Fruit fly (Drosophila melanogaster): ENCODE data around the gene CG6418.

CG6418 gene

dm6 chr3L:10851853-10852346 lies 26.9 kb downstream of the CG6418 start (continued):
- TF ChIP-seq CG4282 (GFP tag; optimal IDR thresholded peaks at IDR 0.05) (no peak), CG14050 (GFP tag; IDR thresholded peaks at IDR 0.05) (no peak), CG15269 (tag; optimal IDR thresholded peaks at IDR 0.05) (no peak), ash1 (GFP tag; optimal IDR thresholded peaks at IDR 0.05) (no peak), sob (GFP tag; IDR thresholded peaks at IDR 0.05) (no peak), toy (GFP tag; IDR thresholded peaks at IDR 0.05) (no peak), nerfin-2 (GFP tag; IDR thresholded peaks at IDR 0.05; ENCODE audit: partially characterized antibody) (no peak), chm (GFP tag; IDR thresholded peaks at IDR 0.05) (no peak), tin (GFP tag; optimal IDR thresholded peaks at IDR 0.05) (peak; percentile 24), CHES-1-like (GFP tag; optimal IDR thresholded peaks at IDR 0.05) (no peak), CG31224 (GFP tag; IDR thresholded peaks at IDR 0.05) (no peak), CG1603 (tag; optimal IDR thresholded peaks at IDR 0.05) (no peak), Spps (tag; optimal IDR thresholded peaks at IDR 0.05) (no peak), zen (tag; optimal IDR thresholded peaks at IDR 0.05) (no peak), pnt (GFP tag; optimal IDR thresholded peaks at IDR 0.05) (no peak), hb (GFP tag; IDR thresholded peaks at IDR 0.05; ENCODE audit: partially characterized antibody) (no peak), CG12155 (GFP tag; optimal IDR thresholded peaks at IDR 0.05) (no peak), CG1832 (GFP tag; optimal IDR thresholded peaks at IDR 0.05) (no peak), Lim3 (GFP tag; IDR thresholded peaks at IDR 0.05) (no peak), CG2712 (tag; optimal IDR thresholded peaks at IDR 0.05) (peak; percentile 66), Hr51 (GFP tag; optimal IDR thresholded peaks at IDR 0.05) (peak in 1 of 2 experiments; percentile 56), CG31365 (tag; optimal IDR thresholded peaks at IDR 0.05) (no peak), Taf1 (GFP tag; IDR thresholded peaks at IDR 0.05) (no peak), twi (tag; optimal IDR thresholded peaks at IDR 0.05) (no peak), sisA (GFP tag; IDR thresholded peaks at IDR 0.05) (no peak), CG3065 (GFP tag; optimal IDR thresholded peaks at IDR 0.05) (no peak), CG30431 (GFP tag; optimal IDR thresholded peaks at IDR 0.05) (no peak), dpn (GFP tag; optimal IDR thresholded peaks at IDR 0.05) (no peak), CG17361 (GFP tag; IDR thresholded peaks at IDR 0.05) (peak; percentile 84), CG10543 (GFP tag; optimal IDR thresholded peaks at IDR 0.05) (no peak), rib (GFP tag; IDR thresholded peaks at IDR 0.05) (no peak), org-1 (GFP tag; optimal IDR thresholded peaks at IDR 0.05) (peak; percentile 38), unpg (GFP tag; optimal IDR thresholded peaks at IDR 0.05) (peak; percentile 20), crc (GFP tag; optimal IDR thresholded peaks at IDR 0.05) (no peak), slou (GFP tag; optimal IDR thresholded peaks at IDR 0.05) (no peak), CG10979 (tag; optimal IDR thresholded peaks at IDR 0.05) (peak; percentile 52), bowl (GFP tag; IDR thresholded peaks at IDR 0.05) (no peak), disco-r (GFP tag; optimal IDR thresholded peaks at IDR 0.05) (no peak), gfzf (GFP tag; optimal IDR thresholded peaks at IDR 0.05) (no peak), vvl (GFP tag; IDR thresholded peaks at IDR 0.05) (no peak), Gug (GFP tag; IDR thresholded peaks at IDR 0.05) (no peak), Ravus (GFP tag; IDR thresholded peaks at IDR 0.05) (no peak), Ptx1 (GFP tag; IDR thresholded peaks at IDR 0.05) (no peak), Side (GFP tag; optimal IDR thresholded peaks at IDR 0.05) (no peak), ATbp (GFP tag; optimal IDR thresholded peaks at IDR 0.05) (peak; percentile 31), CG13287 (GFP tag; IDR thresholded peaks at IDR 0.05; ENCODE audit: partially characterized antibody) (no peak), CG2889 (GFP tag; IDR thresholded peaks at IDR 0.05) (no peak), emc (GFP tag; optimal IDR thresholded peaks at IDR 0.05) (no peak), dimm (GFP tag; IDR thresholded peaks at IDR 0.05) (no peak), sc (optimal IDR thresholded peaks at IDR 0.05) (no peak), sc (GFP tag; optimal IDR thresholded peaks at IDR 0.05) (peak; percentile 44), CG1792 (GFP tag; optimal IDR thresholded peaks at IDR 0.05) (no peak)
